Worm (Caenorhabditis elegans): Measurements from ENCODE around the gene ZC443.1.

DNA sequence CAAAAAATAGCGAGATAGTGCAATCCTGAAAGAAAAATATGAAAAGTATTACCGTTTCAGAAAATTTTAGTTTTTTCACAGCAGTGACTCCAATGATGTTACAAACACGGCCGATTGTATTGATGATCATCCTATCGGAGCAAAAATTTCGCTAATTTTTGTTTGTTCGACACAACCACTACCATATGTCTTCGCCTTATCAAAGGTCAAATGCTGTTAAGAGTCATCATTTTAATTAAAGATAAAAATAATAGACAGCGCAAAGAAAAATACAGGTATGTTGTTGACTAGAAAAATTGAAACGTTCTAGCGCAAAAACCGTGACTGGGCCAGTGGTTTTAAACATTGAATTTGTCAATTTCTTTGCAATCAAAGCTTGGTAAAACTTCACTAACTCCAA, 42.5 kb upstream of the ZC443.1 start:
- TF ChIP-seq nhr-129 (tag; optimal IDR thresholded peaks at IDR 0.05) (no peak), aly-2 (tag; optimal IDR thresholded peaks at IDR 0.05) (no peak), nhr-11 (tag; optimal IDR thresholded peaks at IDR 0.05) (no peak), ZK546.5 (tag; optimal IDR thresholded peaks at IDR 0.05) (no peak), mdl-1 (tag; optimal IDR thresholded peaks at IDR 0.05) (no peak), skn-1 (tag; optimal IDR thresholded peaks at IDR 0.05) (no peak)
